Worm (Caenorhabditis elegans) whole organism, L2 larva: ENCODE measurements around the gene act-2.

Source experiments
- C34F6.9 ChIP-seq: fragments of 150-350 bp; optimal IDR thresholded peaks from 2 replicates; lab custom pipeline; 2014; ENCODE audit warnings: missing biosample characterization, missing genetic modification characterization
- F13H6.1 ChIP-seq: sonication (generic microtip); optimal IDR thresholded peaks from 2 replicates; lab custom pipeline; 2016; ENCODE audit warnings: missing genetic modification characterization, missing compliant biosample characterization
- R02D3.7 ChIP-seq: fragments of 150-350 bp; optimal IDR thresholded peaks from 2 replicates; lab custom pipeline; 2014; ENCODE audit warnings: missing biosample characterization, missing genetic modification characterization
- Y55F3AM.14 ChIP-seq: fragments of 200-800 bp; sonication (Bioruptor generic); optimal IDR thresholded peaks from 2 replicates; lab custom pipeline; 2018; ENCODE audit warnings: mild to moderate bottlenecking, missing genetic modification characterization, missing compliant biosample characterization
- ZK546.5 ChIP-seq: sonication (generic microtip); optimal IDR thresholded peaks from 2 replicates; lab custom pipeline; 2017; ENCODE audit warnings: missing biosample characterization, missing genetic modification characterization
- alr-1 ChIP-seq: fragments of 150-350 bp; optimal IDR thresholded peaks from 2 replicates; lab custom pipeline; 2014; ENCODE audit warnings: missing biosample characterization, missing genetic modification characterization
- aly-2 ChIP-seq: fragments of 150-350 bp; optimal IDR thresholded peaks from 2 replicates; lab custom pipeline; 2014; ENCODE audit warnings: missing biosample characterization, missing genetic modification characterization
- ama-1 ChIP-seq: fragments of 150-350 bp; optimal IDR thresholded peaks from 2 replicates; lab custom pipeline; 2018; ENCODE audit warnings: inconsistent platforms
- blmp-1 ChIP-seq: sonication (generic microtip); optimal IDR thresholded peaks from 2 replicates; lab custom pipeline; 2017; ENCODE audit warnings: missing genetic modification characterization, mild to moderate bottlenecking, missing compliant biosample characterization, antibody characterized with exemption, moderate library complexity; ENCODE audit not compliant: insufficient read depth
- ceh-16 ChIP-seq: fragments of 150-350 bp; optimal IDR thresholded peaks from 2 replicates; lab custom pipeline; 2014; ENCODE audit warnings: missing biosample characterization, missing genetic modification characterization
- ceh-82 ChIP-seq: fragments of 150-350 bp; optimal IDR thresholded peaks from 2 replicates; lab custom pipeline; 2014; ENCODE audit warnings: missing biosample characterization, missing genetic modification characterization
- crh-2 ChIP-seq: sonication (generic microtip); optimal IDR thresholded peaks from 2 replicates; lab custom pipeline; 2017; ENCODE audit warnings: missing biosample characterization, missing genetic modification characterization
- dmd-4 ChIP-seq: sonication (generic microtip); optimal IDR thresholded peaks from 2 replicates; lab custom pipeline; 2017; ENCODE audit warnings: missing biosample characterization, missing genetic modification characterization
- egl-27 ChIP-seq: sonication (generic microtip); optimal IDR thresholded peaks from 3 replicates; lab custom pipeline; 2017; ENCODE audit warnings: missing biosample characterization, missing genetic modification reagents, missing genetic modification characterization
- elt-1 ChIP-seq: fragments of 150-350 bp; optimal IDR thresholded peaks from 2 replicates; lab custom pipeline; 2014; ENCODE audit warnings: missing biosample characterization, missing genetic modification characterization
- elt-3 ChIP-seq: sonication (generic microtip); optimal IDR thresholded peaks from 2 replicates; lab custom pipeline; 2017; ENCODE audit warnings: missing biosample characterization, missing genetic modification characterization
- fos-1 ChIP-seq: fragments of 150-350 bp; optimal IDR thresholded peaks from 2 replicates; lab custom pipeline; 2014; ENCODE audit warnings: missing biosample characterization, missing genetic modification characterization
- gmeb-1 ChIP-seq: fragments of 150-350 bp; optimal IDR thresholded peaks from 2 replicates; lab custom pipeline; 2014; ENCODE audit warnings: missing biosample characterization, missing genetic modification characterization
- lin-11 ChIP-seq: fragments of 150-350 bp; sonication (generic microtip); optimal IDR thresholded peaks from 2 replicates; lab custom pipeline; 2014; ENCODE audit warnings: missing biosample characterization, missing genetic modification characterization, inconsistent platforms, mixed read lengths
- lin-13 ChIP-seq: fragments of 150-350 bp; optimal IDR thresholded peaks from 2 replicates; lab custom pipeline; 2014; ENCODE audit warnings: missing biosample characterization, missing genetic modification reagents, missing genetic modification characterization
- lin-39 ChIP-seq: fragments of 150-350 bp; optimal IDR thresholded peaks from 2 replicates; lab custom pipeline; 2014; ENCODE audit warnings: missing biosample characterization, missing genetic modification reagents, missing genetic modification characterization
- lsy-2 ChIP-seq, 2 experiments: fragments of 150-350 bp in 1 of 2; sonication (generic microtip) in 1 of 2; optimal IDR thresholded peaks; 2 replicates each; lab custom pipeline; 2014 to 2017; ENCODE audit warnings: missing biosample characterization in 2 of 2, missing genetic modification characterization in 2 of 2
- mab-5 ChIP-seq: fragments of 150-350 bp; optimal IDR thresholded peaks from 2 replicates; lab custom pipeline; 2014; ENCODE audit warnings: missing biosample characterization, missing genetic modification characterization
- mbf-1 ChIP-seq: sonication (generic microtip); optimal IDR thresholded peaks from 2 replicates; lab custom pipeline; 2017; ENCODE audit warnings: missing biosample characterization, missing genetic modification characterization
- mdl-1 ChIP-seq, 2 experiments: fragments of 150-350 bp in 1 of 2; sonication (generic microtip) in 1 of 2; optimal IDR thresholded peaks; 2 replicates each; lab custom pipeline; 2017; ENCODE audit warnings: missing biosample characterization in 2 of 2, missing genetic modification characterization in 2 of 2
- nhr-10 ChIP-seq: sonication (generic microtip); optimal IDR thresholded peaks from 2 replicates; lab custom pipeline; 2017; ENCODE audit warnings: missing biosample characterization, missing genetic modification characterization
- nhr-11 ChIP-seq: fragments of 150-350 bp; optimal IDR thresholded peaks from 2 replicates; lab custom pipeline; 2014; ENCODE audit warnings: missing biosample characterization, missing genetic modification characterization
- nhr-12 ChIP-seq: fragments of 150-350 bp; optimal IDR thresholded peaks from 2 replicates; lab custom pipeline; 2014; ENCODE audit warnings: missing biosample characterization, missing genetic modification characterization
- nhr-129 ChIP-seq: fragments of 150-350 bp; optimal IDR thresholded peaks from 2 replicates; lab custom pipeline; 2014; ENCODE audit warnings: missing biosample characterization, missing genetic modification characterization
- nhr-21 ChIP-seq: fragments of 150-350 bp; optimal IDR thresholded peaks from 2 replicates; lab custom pipeline; 2014; ENCODE audit warnings: missing biosample characterization, missing genetic modification characterization
- nhr-23 ChIP-seq: fragments of 150-350 bp; optimal IDR thresholded peaks from 2 replicates; lab custom pipeline; 2014; ENCODE audit warnings: missing biosample characterization, missing genetic modification reagents, missing genetic modification characterization
- nhr-237 ChIP-seq: fragments of 150-350 bp; optimal IDR thresholded peaks from 2 replicates; lab custom pipeline; 2014; ENCODE audit warnings: missing biosample characterization, missing genetic modification characterization
- nhr-25 ChIP-seq: fragments of 150-350 bp; sonication (generic microtip); optimal IDR thresholded peaks from 3 replicates; lab custom pipeline; 2014; ENCODE audit warnings: missing biosample characterization, missing genetic modification characterization
- nhr-6 ChIP-seq: fragments of 150-350 bp; optimal IDR thresholded peaks from 2 replicates; lab custom pipeline; 2014; ENCODE audit warnings: missing biosample characterization, missing genetic modification characterization
- nhr-77 ChIP-seq: fragments of 150-350 bp; optimal IDR thresholded peaks from 2 replicates; lab custom pipeline; 2014; ENCODE audit warnings: missing biosample characterization, missing genetic modification characterization
- peb-1 ChIP-seq: fragments of 150-350 bp; optimal IDR thresholded peaks from 2 replicates; lab custom pipeline; 2014; ENCODE audit warnings: missing biosample characterization, missing genetic modification characterization
- sem-4 ChIP-seq: fragments of 150-350 bp; optimal IDR thresholded peaks from 2 replicates; lab custom pipeline; 2014; ENCODE audit warnings: missing biosample characterization, missing genetic modification reagents, missing genetic modification characterization
- skn-1 ChIP-seq: sonication (generic microtip); optimal IDR thresholded peaks from 2 replicates; lab custom pipeline; 2017; ENCODE audit warnings: missing biosample characterization, missing genetic modification characterization
- sma-3 ChIP-seq: sonication (generic microtip); optimal IDR thresholded peaks from 2 replicates; lab custom pipeline; 2016; ENCODE audit warnings: missing genetic modification reagents, missing genetic modification characterization, missing compliant biosample characterization
- sma-9 ChIP-seq, 2 experiments: fragments of 150-350 bp in 1 of 2; sonication (generic microtip) in 1 of 2; optimal IDR thresholded peaks; 2 replicates each; lab custom pipeline; 2014 to 2016; ENCODE audit warnings: missing genetic modification characterization in 2 of 2, mild to moderate bottlenecking in 1 of 2, missing biosample characterization in 1 of 2, missing compliant biosample characterization in 1 of 2, missing genetic modification reagents in 1 of 2, moderate library complexity in 1 of 2
- snpc-4 ChIP-seq: fragments of 150-350 bp; optimal IDR thresholded peaks from 2 replicates; lab custom pipeline; 2014; ENCODE audit warnings: missing biosample characterization, missing genetic modification characterization
- unc-39 ChIP-seq: fragments of 150-350 bp; optimal IDR thresholded peaks from 2 replicates; lab custom pipeline; 2014; ENCODE audit warnings: missing biosample characterization, missing genetic modification characterization
- unc-55 ChIP-seq: fragments of 150-350 bp; sonication (generic microtip); optimal IDR thresholded peaks from 3 replicates; lab custom pipeline; 2014; ENCODE audit warnings: missing biosample characterization, missing genetic modification reagents, missing genetic modification characterization
- unc-62 ChIP-seq: fragments of 150-350 bp; optimal IDR thresholded peaks from 2 replicates; lab custom pipeline; 2014; ENCODE audit warnings: missing biosample characterization, missing genetic modification reagents, missing genetic modification characterization
- zag-1 ChIP-seq: fragments of 150-350 bp; optimal IDR thresholded peaks from 2 replicates; lab custom pipeline; 2014; ENCODE audit warnings: missing biosample characterization, missing genetic modification characterization
- ztf-1 ChIP-seq: fragments of 200-800 bp; sonication (Bioruptor generic); conservative IDR thresholded peaks from 2 replicates; pipeline ENCODE4 v1.3.6; 2022; ENCODE audit warnings: missing genetic modification characterization, missing compliant biosample characterization
- ztf-11 ChIP-seq: sonication (generic microtip); optimal IDR thresholded peaks from 2 replicates; lab custom pipeline; 2017; ENCODE audit warnings: missing biosample characterization, missing genetic modification characterization
- ztf-4 ChIP-seq: fragments of 150-350 bp; optimal IDR thresholded peaks from 2 replicates; lab custom pipeline; 2014; ENCODE audit warnings: missing biosample characterization, missing genetic modification characterization

act-2 gene

ce11 chrV:11124922-11125321, 47.0 kb upstream of the act-2 start, which contains the start of gene C06H2.2:
Gene C06H2.2, plus strand, starts transcription at chrV:11125222.
- TF ChIP-seq nhr-23 (tag; lab: Kevin White, UChicago): no peak
- TF ChIP-seq nhr-10 (tag; lab: Kevin White, UChicago): no peak

ce11 chrV:11123817-11124337, 45.9 kb upstream of the act-2 start, which contains the start of the genes atp-5 and lmtr-3:
Gene atp-5, minus strand, starts transcription at chrV:11123867.
Gene lmtr-3, plus strand, starts transcription at chrV:11124186.
- TF ChIP-seq nhr-11 (tag; lab: Kevin White, UChicago): no peak
- peak; percentile 62 for TF ChIP-seq fos-1
- TF ChIP-seq nhr-129 (tag; lab: Kevin White, UChicago): peak; percentile 67
- no peak for TF ChIP-seq elt-1 (tag; lab: Kevin White, UChicago)
- TF ChIP-seq nhr-6 (tag; lab: Kevin White, UChicago): no peak
- TF ChIP-seq lin-13 (GFP tag; lab: Kevin White, UChicago): peak; percentile 68
- TF ChIP-seq nhr-10 (tag; lab: Kevin White, UChicago): no peak
- TF ChIP-seq lin-11 (tag; lab: Kevin White, UChicago): peak; percentile 72
- peak; percentile 2 for TF ChIP-seq sem-4 (tag; lab: Kevin White, UChicago)
- TF ChIP-seq nhr-23 (tag; lab: Kevin White, UChicago): no peak
- no peak for TF ChIP-seq alr-1 (tag; lab: Kevin White, UChicago)
- no peak for TF ChIP-seq nhr-12 (tag; lab: Kevin White, UChicago)
- no peak for TF ChIP-seq aly-2
- TF ChIP-seq zag-1: no peak
- no peak for TF ChIP-seq nhr-237 (tag; lab: Kevin White, UChicago)
- TF ChIP-seq ZK546.5 (tag; lab: Kevin White, UChicago): no peak
- TF ChIP-seq C34F6.9 (tag; lab: Kevin White, UChicago): peak; percentile 89
- TF ChIP-seq gmeb-1 (tag; lab: Kevin White, UChicago): peak; percentile 68
- no peak for TF ChIP-seq elt-3
- TF ChIP-seq lsy-2 (tag; optimal IDR thresholded peaks at IDR 0.05; lab: Kevin White, UChicago): peak; percentile 30 to 79
- no peak for TF ChIP-seq ztf-4 (tag; lab: Kevin White, UChicago)
- TF ChIP-seq unc-39: no peak
- TF ChIP-seq mbf-1 (tag; lab: Kevin White, UChicago): no peak
- TF ChIP-seq mab-5 (tag; lab: Kevin White, UChicago): no peak
- no peak for TF ChIP-seq Y55F3AM.14
- no peak for TF ChIP-seq mdl-1 (tag; optimal IDR thresholded peaks at IDR 0.05; lab: Kevin White, UChicago)
- TF ChIP-seq egl-27 (tag; lab: Kevin White, UChicago): no peak
- no peak for TF ChIP-seq unc-62
- TF ChIP-seq ztf-1 (GFP tag; lab: Robert Waterston, UW): no peak
- peak; percentile 75 for TF ChIP-seq F13H6.1 (tag; lab: Kevin White, UChicago)
- TF ChIP-seq sma-3 (GFP tag; lab: Kevin White, UChicago): peak; percentile 65
- no peak for TF ChIP-seq dmd-4 (tag; lab: Kevin White, UChicago)
- TF ChIP-seq peb-1 (tag; lab: Kevin White, UChicago): no peak
- TF ChIP-seq ztf-11 (tag; lab: Kevin White, UChicago): no peak
- no peak for TF ChIP-seq R02D3.7 (tag; lab: Kevin White, UChicago)
- TF ChIP-seq nhr-77 (tag; lab: Kevin White, UChicago): no peak
- TF ChIP-seq nhr-21 (tag; lab: Kevin White, UChicago): no peak
- no peak for TF ChIP-seq blmp-1
- TF ChIP-seq ceh-82 (tag; lab: Kevin White, UChicago): no peak
- TF ChIP-seq snpc-4: no peak
- no peak for TF ChIP-seq lin-39 (tag; lab: Kevin White, UChicago)
- peak; percentile 89 for TF ChIP-seq unc-55 (GFP tag; lab: Kevin White, UChicago)
- TF ChIP-seq sma-9 (GFP tag; optimal IDR thresholded peaks at IDR 0.05; lab: Kevin White, UChicago): peak; percentile 72
- no peak for TF ChIP-seq sma-9 (tag; optimal IDR thresholded peaks at IDR 0.05; lab: Kevin White, UChicago)
- TF ChIP-seq ceh-16: no peak
- TF ChIP-seq skn-1 (tag; lab: Kevin White, UChicago): no peak
- peak; percentile 67 for TF ChIP-seq crh-2
- TF ChIP-seq nhr-25 (tag; lab: Kevin White, UChicago): peak; percentile 65
- TF ChIP-seq ama-1: no peak
